Worm (Caenorhabditis elegans) whole organism, early embryonic: Measurements from ENCODE around the gene srg-48.

Experiments used
- F13C5.2 ChIP-seq: sonication (generic microtip); optimal IDR thresholded peaks from 2 replicates; lab custom pipeline; 2017; ENCODE audit warnings: mild to moderate bottlenecking, missing genetic modification characterization, inconsistent platforms, missing compliant biosample characterization
- aly-1 ChIP-seq: sonication (generic microtip); optimal IDR thresholded peaks from 2 replicates; lab custom pipeline; 2016; ENCODE audit warnings: missing genetic modification characterization, missing compliant biosample characterization
- ama-1 ChIP-seq: fragments of 150-350 bp; optimal IDR thresholded peaks from 2 replicates; lab custom pipeline; 2014
- ceh-13 ChIP-seq: fragments of 200-800 bp; sonication (Bioruptor generic); optimal IDR thresholded peaks from 2 replicates; lab custom pipeline; 2018; ENCODE audit warnings: mild to moderate bottlenecking, missing genetic modification characterization, missing compliant biosample characterization
- ets-7 ChIP-seq: sonication (generic microtip); optimal IDR thresholded peaks from 2 replicates; lab custom pipeline; 2016; ENCODE audit warnings: missing genotype, missing genetic modification characterization, missing compliant biosample characterization
- flt-1 ChIP-seq: fragments of 200-800 bp; sonication (Bioruptor generic); IDR thresholded peaks from 2 replicates; pipeline ENCODE4 v1.3.6; 2022; ENCODE audit warnings: missing genetic modification characterization, missing compliant biosample characterization
- hnd-1 ChIP-seq: sonication (generic microtip); optimal IDR thresholded peaks from 2 replicates; lab custom pipeline; 2016; ENCODE audit warnings: missing genetic modification characterization, missing compliant biosample characterization
- pes-1 ChIP-seq: fragments of 200-800 bp; sonication (Bioruptor generic); IDR thresholded peaks from 2 replicates; pipeline ENCODE4 v1.3.6; 2022; ENCODE audit warnings: missing genetic modification reagents, missing genetic modification characterization, missing compliant biosample characterization
- scrt-1 ChIP-seq: fragments of 200-800 bp; sonication (Bioruptor generic); IDR thresholded peaks from 2 replicates; pipeline ENCODE4 v1.3.6; 2022; ENCODE audit warnings: missing genetic modification characterization, missing compliant biosample characterization

DNA sequence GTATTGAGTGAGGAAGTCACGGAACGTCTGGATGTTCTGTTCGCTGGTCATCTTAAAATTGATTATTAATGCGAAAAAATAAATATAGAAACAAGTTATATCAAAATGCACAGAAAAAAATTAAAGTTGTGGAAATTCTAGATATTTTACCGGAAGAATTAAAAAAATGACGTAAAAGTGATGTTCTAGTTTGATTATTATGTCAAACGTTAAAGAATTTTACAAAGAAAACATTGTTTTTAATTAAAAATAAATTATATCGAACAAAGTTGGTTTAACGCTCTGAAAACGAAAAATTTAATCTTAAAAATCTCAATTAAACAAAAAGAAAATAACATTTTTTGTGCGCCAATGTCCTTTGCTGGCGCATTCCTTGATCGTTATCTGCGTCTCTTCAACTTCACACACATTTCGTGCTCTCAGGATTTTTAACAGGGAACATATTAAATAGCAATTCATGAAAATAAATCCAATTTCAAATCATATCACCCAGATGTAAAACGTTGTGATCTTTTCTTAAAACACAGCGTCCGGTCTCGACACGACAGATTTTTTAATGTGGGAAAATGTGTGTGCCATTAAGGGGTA lies 27.6 kb upstream of the srg-48 start, which contains the start of gene tin-9.1:
- TF ChIP-seq aly-1 (tag; lab: Kevin White, UChicago) (no peak), flt-1 (GFP tag; lab: Robert Waterston, UW) (no peak), scrt-1 (GFP tag; lab: Robert Waterston, UW) (no peak), ama-1 (no peak), ceh-13 (GFP tag; lab: Kevin White, UChicago) (no peak), pes-1 (GFP tag; lab: Robert Waterston, UW) (no peak), hnd-1 (no peak), F13C5.2 (tag; lab: Kevin White, UChicago) (no peak), ets-7 (tag; lab: Kevin White, UChicago) (no peak)
